Worm (Caenorhabditis elegans): ENCODE data around the gene pod-2.

ce11 chrII:1132750-1133149 lies 3.8 kb upstream of the pod-2 start:
- TF ChIP-seq madf-5 (GFP tag; IDR thresholded peaks at IDR 0.05) (no peak), ceh-44 (GFP tag; IDR thresholded peaks at IDR 0.05) (no peak), daf-12 (tag; optimal IDR thresholded peaks at IDR 0.05) (no peak), nhr-76 (tag; optimal IDR thresholded peaks at IDR 0.05) (no peak), fkh-10 (GFP tag; optimal IDR thresholded peaks at IDR 0.05) (no peak), cey-2 (tag; optimal IDR thresholded peaks at IDR 0.05; ENCODE audit: borderline replicate concordance, insufficient read depth) (no peak), unc-39 (tag; optimal IDR thresholded peaks at IDR 0.05) (no peak), ama-1 (optimal IDR thresholded peaks at IDR 0.05) (no peak), lin-39 (tag; optimal IDR thresholded peaks at IDR 0.05) (no peak), ces-1 (GFP tag; optimal IDR thresholded peaks at IDR 0.05) (no peak)

Data from whole organism, L4 larva.